Worm (Caenorhabditis elegans) whole organism, early embryonic: ENCODE measurements around the gene F22B5.5.

Experiments
- B0310.2 ChIP-seq: sonication (generic microtip); optimal IDR thresholded peaks from 2 replicates; lab custom pipeline; 2016; ENCODE audit warnings: mild to moderate bottlenecking, missing genetic modification characterization, missing compliant biosample characterization
- F13C5.2 ChIP-seq: sonication (generic microtip); optimal IDR thresholded peaks from 2 replicates; lab custom pipeline; 2017; ENCODE audit warnings: mild to moderate bottlenecking, missing genetic modification characterization, inconsistent platforms, missing compliant biosample characterization
- ama-1 ChIP-seq: fragments of 150-350 bp; optimal IDR thresholded peaks from 2 replicates; lab custom pipeline; 2014
- ceh-13 ChIP-seq: fragments of 200-800 bp; sonication (Bioruptor generic); optimal IDR thresholded peaks from 2 replicates; lab custom pipeline; 2018; ENCODE audit warnings: mild to moderate bottlenecking, missing genetic modification characterization, missing compliant biosample characterization
- ceh-36 ChIP-seq: sonication (generic microtip); optimal IDR thresholded peaks from 2 replicates; lab custom pipeline; 2016; ENCODE audit warnings: missing genetic modification characterization, inconsistent platforms, missing compliant biosample characterization
- ets-7 ChIP-seq: sonication (generic microtip); optimal IDR thresholded peaks from 2 replicates; lab custom pipeline; 2016; ENCODE audit warnings: missing genotype, missing genetic modification characterization, missing compliant biosample characterization
- flt-1 ChIP-seq: fragments of 200-800 bp; sonication (Bioruptor generic); IDR thresholded peaks from 2 replicates; pipeline ENCODE4 v1.3.6; 2022; ENCODE audit warnings: missing genetic modification characterization, missing compliant biosample characterization
- hmg-4 ChIP-seq: fragments of 200-800 bp; sonication (Bioruptor generic); optimal IDR thresholded peaks from 2 replicates; lab custom pipeline; 2018; ENCODE audit warnings: mild to moderate bottlenecking, missing genetic modification characterization, missing compliant biosample characterization
- hnd-1 ChIP-seq: sonication (generic microtip); optimal IDR thresholded peaks from 2 replicates; lab custom pipeline; 2016; ENCODE audit warnings: missing genetic modification characterization, missing compliant biosample characterization
- pes-1 ChIP-seq: fragments of 200-800 bp; sonication (Bioruptor generic); IDR thresholded peaks from 2 replicates; pipeline ENCODE4 v1.3.6; 2022; ENCODE audit warnings: missing genetic modification reagents, missing genetic modification characterization, missing compliant biosample characterization
- scrt-1 ChIP-seq: fragments of 200-800 bp; sonication (Bioruptor generic); IDR thresholded peaks from 2 replicates; pipeline ENCODE4 v1.3.6; 2022; ENCODE audit warnings: missing genetic modification characterization, missing compliant biosample characterization
- tbx-11 ChIP-seq: fragments of 200-800 bp; sonication (Bioruptor generic); IDR thresholded peaks from 2 replicates; pipeline ENCODE4 v1.3.6; 2022; ENCODE audit warnings: missing genetic modification characterization, missing compliant biosample characterization
- tra-4 ChIP-seq: sonication (generic microtip); optimal IDR thresholded peaks from 2 replicates; lab custom pipeline; 2017; ENCODE audit warnings: missing genetic modification characterization, missing compliant biosample characterization

DNA sequence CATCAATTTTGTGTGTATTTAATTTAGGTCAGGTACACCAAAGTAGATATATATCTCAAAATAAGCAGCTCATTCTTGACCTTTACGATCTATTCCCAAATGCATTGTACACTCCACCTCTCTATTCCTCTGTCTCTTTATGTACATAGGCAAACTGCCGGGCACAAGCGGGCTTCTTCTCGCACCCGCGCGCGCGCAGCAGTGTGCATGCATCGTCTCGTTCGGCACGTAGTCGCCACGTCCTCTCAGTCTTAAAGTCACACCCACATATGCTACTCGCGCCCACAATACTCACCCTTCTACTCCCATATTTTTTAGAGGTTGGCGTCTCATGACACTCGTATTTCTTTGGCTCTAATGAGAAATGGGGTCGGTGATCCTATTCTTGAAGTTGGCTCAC lies 3.0 kb downstream of the F22B5.5 start:
- TF ChIP-seq hnd-1 (tag; lab: Kevin White, UChicago) (no peak), tra-4 (no peak), ama-1 (lab: Kevin White, UChicago) (no peak), flt-1 (GFP tag; lab: Robert Waterston, UW) (no peak), F13C5.2 (tag; lab: Kevin White, UChicago) (no peak), ceh-36 (tag; lab: Kevin White, UChicago) (no peak), ceh-13 (GFP tag; lab: Kevin White, UChicago) (no peak), B0310.2 (no peak), ets-7 (tag; lab: Kevin White, UChicago) (no peak), scrt-1 (no peak), pes-1 (GFP tag; lab: Robert Waterston, UW) (no peak), hmg-4 (GFP tag; lab: Kevin White, UChicago) (no peak), tbx-11 (no peak)
